Worm (Caenorhabditis elegans): ENCODE measurements around the gene dph-7.

The dph-7 gene

DNA sequence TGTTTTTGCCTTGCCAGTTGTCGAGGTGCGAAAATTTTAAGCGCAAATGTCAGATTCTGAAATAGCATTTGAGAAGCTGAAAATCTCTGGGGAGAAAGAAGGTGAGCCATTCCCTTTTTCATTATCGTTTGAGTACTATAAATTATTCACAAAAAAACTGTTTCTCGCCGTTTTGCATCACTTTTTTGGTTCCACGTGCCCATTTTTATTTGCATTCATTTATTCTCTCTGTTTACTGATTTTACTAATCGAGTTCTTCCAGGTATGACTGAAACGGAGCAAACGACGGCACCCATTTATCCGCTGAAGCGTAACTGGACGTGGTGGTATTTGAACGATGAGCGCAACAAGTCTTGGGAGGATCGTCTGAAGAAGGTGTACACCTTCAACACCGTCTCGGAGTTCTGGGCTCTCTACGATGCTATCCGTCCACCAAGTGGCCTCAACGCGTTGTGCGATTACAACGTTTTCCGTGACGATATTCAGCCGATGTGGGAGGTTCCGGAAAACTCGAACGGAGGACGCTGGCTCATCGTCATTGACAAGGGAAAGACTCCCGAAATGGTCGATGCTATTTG is 28.7 kb downstream of the dph-7 start:
- no peak for TF ChIP-seq unc-62 (GFP tag; optimal IDR thresholded peaks at IDR 0.05)

DNA sequence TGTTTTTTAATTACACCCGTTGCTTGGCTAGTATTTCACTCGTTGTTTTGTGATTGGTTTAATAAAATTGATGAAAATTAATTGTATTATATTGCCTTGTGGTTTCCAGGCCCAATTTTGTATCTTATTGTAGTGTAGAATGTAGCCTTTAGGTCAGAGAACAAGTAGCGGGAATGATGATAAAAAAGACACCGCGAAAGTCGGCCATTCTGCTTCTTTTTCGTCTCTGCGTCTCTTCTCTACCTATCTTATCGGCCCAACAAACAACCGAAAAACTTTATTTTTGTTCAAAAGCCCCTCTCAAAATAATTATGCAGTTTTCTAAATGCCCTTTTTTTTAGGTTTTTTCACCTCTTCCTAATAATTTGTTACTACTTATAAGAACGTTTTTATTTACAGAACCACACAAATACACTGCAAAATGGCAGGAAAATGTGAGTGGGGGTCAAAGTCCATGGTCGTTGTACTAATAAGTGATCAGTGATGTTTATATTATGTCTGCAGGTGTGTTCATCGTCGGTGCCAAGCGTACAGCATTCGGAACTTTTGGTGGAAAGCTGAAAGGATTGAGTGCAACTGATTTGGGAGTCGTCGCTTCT is 29.7 kb downstream of the dph-7 start, which contains the start of gene acaa-2:
Gene acaa-2 (plus strand): TSS at position 400 of the 599 bp plus-strand sequence.
- no peak for TF ChIP-seq unc-62 (GFP tag; optimal IDR thresholded peaks at IDR 0.05)

DNA sequence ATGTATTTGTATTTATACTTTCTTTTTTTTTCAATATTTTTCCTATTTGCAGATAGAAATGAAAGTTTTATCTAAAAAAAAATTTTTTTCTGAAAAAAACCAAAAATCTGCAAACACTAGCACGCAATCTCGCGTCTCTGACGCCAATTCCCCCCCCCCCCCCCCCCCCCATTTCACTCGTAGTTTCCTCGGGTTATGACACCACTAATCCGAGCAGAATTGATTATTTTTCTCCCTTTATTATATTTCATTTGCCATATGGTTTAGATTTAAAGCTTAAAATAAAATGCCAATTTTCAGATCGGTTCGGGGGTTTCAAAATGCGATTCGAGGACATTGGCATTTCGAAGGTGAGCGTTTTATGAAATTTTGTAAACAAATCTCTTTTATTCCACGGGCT is 31.9 kb downstream of the dph-7 start, which contains the start of gene mtm-6:
Gene mtm-6 (plus strand): TSS at position 301 of the 400 bp plus-strand sequence.
- no peak for TF ChIP-seq unc-62 (GFP tag; optimal IDR thresholded peaks at IDR 0.05)

DNA sequence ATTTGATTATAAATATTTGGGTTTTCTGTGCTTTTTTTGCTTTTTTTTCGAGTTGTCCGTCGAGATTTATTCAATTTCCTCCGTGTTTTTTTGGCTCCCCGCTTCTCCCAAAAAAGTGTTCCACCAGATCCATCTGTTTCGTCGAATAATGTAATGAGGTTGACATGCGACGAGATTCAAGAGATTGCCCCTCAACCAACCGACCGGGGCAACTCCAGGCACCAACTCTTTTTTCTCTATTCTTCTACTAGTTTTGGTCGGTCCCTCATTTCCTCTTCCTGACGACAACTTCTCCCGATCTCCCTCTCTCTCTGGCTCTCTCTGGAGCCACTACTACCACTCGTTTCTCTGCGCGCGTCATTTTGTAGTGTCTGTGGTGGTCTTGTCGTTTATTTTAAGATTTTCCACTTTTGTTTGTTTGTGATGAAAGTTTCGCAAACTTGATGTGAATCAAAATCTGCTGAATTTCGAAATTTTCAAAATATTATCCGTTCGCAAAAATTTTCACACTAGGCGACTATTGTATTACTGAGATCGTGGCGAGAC is 32.9 kb downstream of the dph-7 start:
- no peak for TF ChIP-seq unc-62 (GFP tag; optimal IDR thresholded peaks at IDR 0.05)

DNA sequence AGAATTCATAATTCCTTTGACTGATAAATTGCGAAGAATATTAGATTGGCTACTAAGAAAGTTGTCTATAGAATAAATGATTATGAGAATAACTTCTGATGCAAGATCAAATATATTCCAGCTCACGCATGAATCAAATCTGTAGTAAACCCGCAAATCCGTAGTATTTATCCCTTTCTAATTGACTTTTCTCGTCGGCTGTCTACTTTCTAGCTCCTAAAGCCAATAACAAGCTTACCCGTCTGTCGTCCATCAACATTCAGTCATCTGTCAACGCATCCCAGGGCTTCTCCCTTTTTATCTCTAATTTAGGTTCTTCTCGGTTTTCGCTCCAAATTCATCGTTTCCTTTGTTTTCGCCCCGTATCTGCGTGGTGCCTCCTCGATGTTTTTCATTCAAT is 34.0 kb downstream of the dph-7 start:
- no peak for TF ChIP-seq unc-62 (GFP tag; optimal IDR thresholded peaks at IDR 0.05)

DNA sequence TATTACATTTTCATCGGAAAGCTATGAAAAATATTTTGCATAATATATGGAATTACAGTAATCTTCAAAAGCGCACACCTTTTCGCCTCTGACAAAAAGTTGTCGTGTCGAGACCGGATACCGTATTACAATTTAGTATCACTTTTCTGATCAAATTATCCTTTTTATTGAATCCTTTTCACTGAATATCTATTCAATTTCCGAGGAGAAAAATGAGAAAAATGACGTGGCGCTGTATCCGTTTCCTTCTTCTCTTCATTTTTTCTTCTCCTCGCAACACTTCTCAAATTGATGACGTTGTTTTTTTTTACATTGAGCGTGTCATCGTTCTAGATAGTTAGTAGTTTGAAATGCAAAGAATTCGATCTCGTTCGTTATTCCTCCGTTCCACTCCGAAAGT is 36.0 kb downstream of the dph-7 start:
- TF ChIP-seq unc-62 (GFP tag; optimal IDR thresholded peaks at IDR 0.05) = no peak

DNA sequence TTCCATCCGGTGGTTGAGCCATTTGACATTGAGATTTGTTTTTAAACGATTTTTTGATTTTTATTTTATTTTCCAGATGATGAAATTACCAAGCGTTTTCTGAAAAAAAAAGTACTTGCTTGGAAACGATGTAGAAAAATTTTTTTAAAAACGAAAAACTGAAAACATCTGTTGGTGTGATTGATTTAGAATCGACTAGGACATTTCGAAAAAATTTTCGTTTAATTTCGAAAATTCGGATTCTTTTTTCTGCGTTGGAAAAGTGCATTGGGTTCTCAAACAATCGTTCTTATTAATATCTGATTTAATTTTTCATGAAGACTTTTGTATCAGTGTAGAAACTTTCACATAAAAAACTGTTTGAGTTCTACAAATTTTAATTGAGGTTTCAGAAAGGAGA is 44.3 kb downstream of the dph-7 start, which contains the start of gene F53A2.9:
Gene F53A2.9 (minus strand): TSS at position 101 of the 400 bp plus-strand sequence.
- TF ChIP-seq unc-62 (GFP tag; optimal IDR thresholded peaks at IDR 0.05) = no peak

DNA sequence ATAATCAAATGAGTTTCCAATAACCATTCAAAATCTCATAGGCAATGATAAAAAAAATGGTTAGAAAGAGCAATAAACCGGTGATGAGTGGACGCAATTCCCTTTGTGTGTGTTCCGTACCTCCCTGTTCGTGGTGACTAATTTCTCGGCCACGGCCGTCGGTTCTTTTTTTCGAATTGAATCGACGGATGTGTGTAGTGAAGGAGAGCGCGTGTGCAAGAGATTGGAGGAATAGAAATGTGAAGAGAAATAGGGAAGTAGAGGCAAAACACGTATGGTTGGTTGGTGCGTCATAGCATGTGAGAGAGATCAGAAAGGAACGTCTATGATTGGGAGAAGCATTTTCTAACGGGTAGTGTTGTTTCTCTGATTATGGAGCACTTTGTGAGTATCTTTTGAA is 44.9 kb downstream of the dph-7 start:
- TF ChIP-seq unc-62 (GFP tag; optimal IDR thresholded peaks at IDR 0.05) = no peak

Data from whole organism, dauer.